Worm (Caenorhabditis elegans): ENCODE results near the gene gcp-2.2.

DNA sequence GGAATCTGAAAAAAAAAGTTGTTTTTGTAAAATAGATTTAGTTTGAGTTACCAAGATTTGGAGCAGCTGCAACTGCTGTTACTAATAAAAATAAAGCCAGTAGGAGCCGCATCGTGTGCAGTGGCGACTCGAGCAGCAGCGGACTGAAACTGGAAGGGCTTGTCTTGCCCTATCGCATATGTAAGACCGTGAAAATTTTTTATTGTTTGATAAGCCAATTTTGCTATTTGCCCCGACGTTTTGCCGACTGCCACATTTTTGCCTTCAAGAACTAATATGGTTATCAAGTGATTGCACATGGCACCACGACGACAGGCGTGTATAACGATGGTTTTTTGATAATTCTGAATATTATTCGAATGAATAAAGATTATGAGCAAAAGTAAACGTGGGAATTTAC lies 37.8 kb upstream of the gcp-2.2 start, which contains the start of gene T25C12.3:
- TF ChIP-seq ceh-30 (tag; optimal IDR thresholded peaks at IDR 0.05), result no peak
- no peak for TF ChIP-seq nhr-232 (tag; optimal IDR thresholded peaks at IDR 0.05)
- TF ChIP-seq ceh-45 (GFP tag; IDR thresholded peaks at IDR 0.05), result no peak
- no peak for TF ChIP-seq ceh-31 (tag; optimal IDR thresholded peaks at IDR 0.05)
- no peak for TF ChIP-seq K09A11.1 (tag; optimal IDR thresholded peaks at IDR 0.05; ENCODE audit: insufficient read depth)
- no peak for TF ChIP-seq pqm-1 (tag; optimal IDR thresholded peaks at IDR 0.05)
- TF ChIP-seq Y22D7AL.16 (tag; optimal IDR thresholded peaks at IDR 0.05), result no peak
